Fruit fly (Drosophila melanogaster) whole organism, adult: ENCODE results near the gene HipHop.

ENCODE experiments used
- CG12768 ChIP-seq: fragments of 200-800 bp; sonication (Bioruptor generic); optimal IDR thresholded peaks from 2 replicates; lab custom pipeline; 2017; ENCODE audit warnings: missing biosample characterization, missing genetic modification characterization, mild to moderate bottlenecking, moderate library complexity, missing genetic modification reagents
- CG14711 ChIP-seq: fragments of 200-800 bp; sonication (Bioruptor generic); optimal IDR thresholded peaks from 2 replicates; lab custom pipeline; 2018; ENCODE audit warnings: missing biosample characterization, mild to moderate bottlenecking, missing genetic modification characterization, moderate library complexity
- CG33017 ChIP-seq: fragments of 200-800 bp; sonication (Bioruptor generic); optimal IDR thresholded peaks from 2 replicates; lab custom pipeline; 2018; ENCODE audit warnings: missing biosample characterization, mild to moderate bottlenecking, missing genetic modification characterization, moderate library complexity
- CG5204 ChIP-seq: fragments of 200-800 bp; sonication (Bioruptor generic); optimal IDR thresholded peaks from 2 replicates; lab custom pipeline; 2016; ENCODE audit warnings: missing biosample characterization, missing genetic modification characterization
- CG7045 ChIP-seq: fragments of 200-800 bp; sonication (Bioruptor generic); optimal IDR thresholded peaks from 2 replicates; lab custom pipeline; 2017; ENCODE audit warnings: missing biosample characterization, mild to moderate bottlenecking, missing genetic modification characterization
- Crg-1 ChIP-seq: fragments of 200-800 bp; sonication (Bioruptor generic); optimal IDR thresholded peaks from 2 replicates; lab custom pipeline; 2016; ENCODE audit warnings: missing biosample characterization, missing genetic modification characterization
- Hr96 ChIP-seq: fragments of 200-800 bp; sonication (Bioruptor generic); optimal IDR thresholded peaks from 2 replicates; lab custom pipeline; 2016; ENCODE audit warnings: missing biosample characterization, missing genetic modification characterization
- cnc ChIP-seq, 2 experiments: fragments of >200 bp; optimal IDR thresholded peaks; 2 replicates each; lab custom pipeline; 2017
- kay ChIP-seq: fragments of 200-800 bp; sonication (Bioruptor generic); peaks from one replicate; lab custom pipeline; 2016; ENCODE audit warnings: missing biosample characterization, missing genetic modification characterization, borderline replicate concordance
- pad ChIP-seq: fragments of 200-800 bp; sonication (Bioruptor generic); optimal IDR thresholded peaks from 3 replicates; lab custom pipeline; 2017; ENCODE audit warnings: missing biosample characterization, missing genetic modification characterization, mild to moderate bottlenecking, moderate library complexity, missing genetic modification reagents

DNA sequence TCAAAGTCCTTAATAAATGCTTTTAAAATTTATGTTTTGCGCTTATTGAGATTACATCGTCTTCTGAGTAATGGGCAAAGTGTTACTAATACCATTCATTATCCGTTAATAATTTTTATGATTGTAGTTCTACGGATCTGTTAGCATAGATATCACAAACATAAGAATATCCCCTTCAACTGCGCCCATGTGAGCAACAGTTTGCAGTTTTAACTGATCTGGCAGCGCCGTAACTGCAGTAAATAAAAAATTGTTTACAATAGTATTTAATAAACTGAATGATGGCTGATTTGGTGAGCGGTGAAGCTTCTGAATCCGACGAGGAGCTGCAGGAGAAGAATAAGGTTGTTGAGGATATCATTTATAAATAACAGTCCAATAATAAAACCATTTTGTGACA is 49.1 kb downstream of the HipHop start, which contains the start of gene Blos3:
- TF ChIP-seq CG12768 (GFP tag; lab: Kevin White, UChicago) (peak; percentile 3), CG5204 (no peak), CG33017 (tag; lab: Kevin White, UChicago) (peak; percentile 47), CG14711 (peak; percentile 54), cnc (optimal IDR thresholded peaks at IDR 0.05; lab: Kevin White, UChicago) (no peak), Crg-1 (GFP tag; lab: Kevin White, UChicago) (no peak), pad (GFP tag; lab: Kevin White, UChicago) (no peak), Hr96 (GFP tag; lab: Kevin White, UChicago) (no peak), CG7045 (GFP tag; lab: Kevin White, UChicago) (peak; percentile 24), kay (GFP tag; lab: Kevin White, UChicago) (no peak)
